Fruit fly (Drosophila melanogaster) whole organism, embryonic: ENCODE data around the gene CG17768.

Source experiments
- C15 ChIP-seq: fragments of 200-800 bp; sonication (Bioruptor generic); IDR thresholded peaks from 3 replicates; pipeline ENCODE4 v1.3.6; 2022; ENCODE audit warnings: missing biosample characterization, missing genetic modification characterization
- CG10565 ChIP-seq: fragments of 200-800 bp; sonication (Bioruptor generic); optimal IDR thresholded peaks from 3 replicates; lab custom pipeline; 2016; ENCODE audit warnings: missing biosample characterization, mild to moderate bottlenecking, missing genetic modification characterization
- CG10654 ChIP-seq: fragments of 200-800 bp; sonication (Bioruptor generic); optimal IDR thresholded peaks from 2 replicates; lab custom pipeline; 2016; ENCODE audit warnings: missing biosample characterization, missing genetic modification characterization
- CG13123 ChIP-seq: fragments of 200-800 bp; sonication (Bioruptor generic); optimal IDR thresholded peaks from 2 replicates; lab custom pipeline; 2016; ENCODE audit warnings: missing biosample characterization, missing genetic modification characterization
- CG15514 ChIP-seq: fragments of 200-800 bp; sonication (Bioruptor generic); optimal IDR thresholded peaks from 3 replicates; lab custom pipeline; 2017; ENCODE audit warnings: missing biosample characterization, missing genetic modification characterization, mild to moderate bottlenecking, moderate library complexity, missing genetic modification reagents
- CG16815 ChIP-seq: fragments of 200-800 bp; sonication (Bioruptor generic); optimal IDR thresholded peaks from 3 replicates; lab custom pipeline; 2017; ENCODE audit warnings: missing biosample characterization, mild to moderate bottlenecking, missing genetic modification characterization
- CG17359 ChIP-seq: fragments of 200-800 bp; sonication (Bioruptor generic); optimal IDR thresholded peaks from 3 replicates; lab custom pipeline; 2018; ENCODE audit warnings: missing biosample characterization, mild to moderate bottlenecking, missing genetic modification characterization, moderate library complexity
- CG17361 ChIP-seq: fragments of 200-800 bp; sonication (Bioruptor generic); IDR thresholded peaks from 3 replicates; pipeline ENCODE4 v1.3.6; 2022; ENCODE audit warnings: missing biosample characterization, missing genetic modification characterization
- CG17385 ChIP-seq: fragments of 200-800 bp; sonication (Bioruptor generic); optimal IDR thresholded peaks from 3 replicates; lab custom pipeline; 2018; ENCODE audit warnings: missing biosample characterization, mild to moderate bottlenecking, missing genetic modification characterization
- CG2678 ChIP-seq: fragments of 200-800 bp; sonication (Bioruptor generic); optimal IDR thresholded peaks from 3 replicates; lab custom pipeline; 2019; ENCODE audit warnings: missing biosample characterization, mild to moderate bottlenecking, missing genetic modification characterization, moderate library complexity
- CG2875 ChIP-seq: fragments of 200-800 bp; sonication (Bioruptor generic); optimal IDR thresholded peaks from 2 replicates; lab custom pipeline; 2017; ENCODE audit warnings: missing biosample characterization, mild to moderate bottlenecking, missing genetic modification characterization, missing genetic modification reagents
- CG30431 ChIP-seq: fragments of 200-800 bp; sonication (Bioruptor generic); optimal IDR thresholded peaks from 2 replicates; lab custom pipeline; 2017; ENCODE audit warnings: missing biosample characterization, missing genetic modification characterization
- CG31365 ChIP-seq: fragments of 200-800 bp; sonication (Bioruptor generic); optimal IDR thresholded peaks from 2 replicates; lab custom pipeline; 2018; ENCODE audit warnings: missing biosample characterization, mild to moderate bottlenecking, missing genetic modification characterization
- CG3163 ChIP-seq: fragments of 200-800 bp; sonication (Bioruptor generic); optimal IDR thresholded peaks from 3 replicates; lab custom pipeline; 2016; ENCODE audit warnings: missing biosample characterization, missing genetic modification characterization
- CG33557 ChIP-seq: fragments of 200-800 bp; sonication (Bioruptor generic); optimal IDR thresholded peaks from 2 replicates; lab custom pipeline; 2019; ENCODE audit warnings: missing biosample characterization, mild to moderate bottlenecking, missing genetic modification characterization, moderate library complexity
- CG3726 ChIP-seq: fragments of 200-800 bp; sonication (Bioruptor generic); IDR thresholded peaks from 3 replicates; pipeline ENCODE4, ENCODE4 v1.3.6; 2022; ENCODE audit warnings: missing biosample characterization, missing genetic modification characterization
- CG6689 ChIP-seq: fragments of 200-800 bp; sonication (Bioruptor generic); IDR thresholded peaks from 2 replicates; pipeline ENCODE4 v1.3.6; 2022; ENCODE audit warnings: missing biosample characterization, missing genetic modification characterization
- CG7372 ChIP-seq: fragments of 200-800 bp; sonication (Bioruptor generic); IDR thresholded peaks from 2 replicates; pipeline ENCODE4 v1.3.6; 2022; ENCODE audit warnings: missing biosample characterization, missing genetic modification characterization
- CG8478 ChIP-seq: fragments of >200 bp; optimal IDR thresholded peaks from 2 replicates; lab custom pipeline; 2018
- CG9609 ChIP-seq: fragments of 200-800 bp; sonication (Bioruptor generic); optimal IDR thresholded peaks from 3 replicates; lab custom pipeline; 2016; ENCODE audit warnings: missing biosample characterization, missing genetic modification characterization
- CG9797 ChIP-seq: fragments of 200-800 bp; sonication (Bioruptor generic); optimal IDR thresholded peaks from 3 replicates; lab custom pipeline; 2018; ENCODE audit warnings: missing biosample characterization, mild to moderate bottlenecking, missing genetic modification characterization
- CoRest ChIP-seq: fragments of 200-800 bp; sonication (Bioruptor generic); optimal IDR thresholded peaks from 3 replicates; lab custom pipeline; 2018; ENCODE audit warnings: missing biosample characterization, mild to moderate bottlenecking, missing genetic modification characterization, moderate library complexity
- Dbx ChIP-seq: fragments of 200-800 bp; sonication (Bioruptor generic); IDR thresholded peaks from 3 replicates; pipeline ENCODE4 v1.3.6; 2022; ENCODE audit warnings: missing biosample characterization, missing genetic modification characterization
- Fer2 ChIP-seq: fragments of 200-800 bp; sonication (Bioruptor generic); optimal IDR thresholded peaks from 2 replicates; lab custom pipeline; 2018; ENCODE audit warnings: missing biosample characterization, mild to moderate bottlenecking, missing genetic modification characterization, moderate library complexity
- Gug ChIP-seq: fragments of 200-800 bp; sonication (Bioruptor generic); IDR thresholded peaks from 4 replicates; pipeline ENCODE4 v1.3.6; 2022; ENCODE audit warnings: missing biosample characterization, missing genetic modification characterization
- H15 ChIP-seq: fragments of 200-800 bp; sonication (Bioruptor generic); IDR thresholded peaks from 3 replicates; pipeline ENCODE4 v1.3.6; 2022; ENCODE audit warnings: missing biosample characterization, missing genetic modification characterization
- HmgZ ChIP-seq: fragments of 200-800 bp; sonication (Bioruptor generic); optimal IDR thresholded peaks from 2 replicates; lab custom pipeline; 2018; ENCODE audit warnings: missing biosample characterization, mild to moderate bottlenecking, missing genetic modification characterization
- Hr78 ChIP-seq, 2 experiments: fragments of 200-800 bp in 1 of 2; fragments of >200 bp in 1 of 2; sonication (Bioruptor generic) in 1 of 2; optimal IDR thresholded peaks; 2 replicates each; lab custom pipeline; 2017 to 2019; ENCODE audit warnings: missing biosample characterization in 2 of 2, missing genetic modification characterization in 2 of 2, mild to moderate bottlenecking in 1 of 2, moderate library complexity in 1 of 2
- Lpt ChIP-seq: fragments of >200 bp; optimal IDR thresholded peaks from 2 replicates; lab custom pipeline; 2018; ENCODE audit warnings: missing biosample characterization, missing genetic modification characterization
- YL-1 ChIP-seq: fragments of 200-800 bp; sonication (Bioruptor generic); optimal IDR thresholded peaks from 3 replicates; lab custom pipeline; 2017; ENCODE audit warnings: missing biosample characterization, mild to moderate bottlenecking, missing genetic modification characterization
- ara ChIP-seq: fragments of 200-800 bp; sonication (Bioruptor generic); IDR thresholded peaks from 2 replicates; pipeline ENCODE4 v1.3.6; 2022; ENCODE audit warnings: missing biosample characterization, missing genetic modification characterization
- az2 ChIP-seq: fragments of 200-800 bp; sonication (Bioruptor generic); optimal IDR thresholded peaks from 3 replicates; lab custom pipeline; 2016; ENCODE audit warnings: missing biosample characterization, missing genetic modification characterization
- chn ChIP-seq: fragments of 200-800 bp; sonication (Bioruptor generic); optimal IDR thresholded peaks from 2 replicates; lab custom pipeline; 2016; ENCODE audit warnings: missing biosample characterization, missing genetic modification characterization
- croc ChIP-seq: fragments of 200-800 bp; sonication (Bioruptor generic); conservative IDR thresholded peaks from 3 replicates; pipeline ENCODE4 v1.3.6; 2022; ENCODE audit warnings: missing biosample characterization, missing genetic modification characterization
- crp ChIP-seq, 2 experiments: fragments of 200-800 bp; sonication (Bioruptor generic); optimal IDR thresholded peaks; 2 replicates in 1 of 2; 3 replicates in 1 of 2; lab custom pipeline; 2017; ENCODE audit warnings: missing biosample characterization in 2 of 2, missing genetic modification characterization in 2 of 2, mild to moderate bottlenecking in 1 of 2, moderate library complexity in 1 of 2
- cwo ChIP-seq: fragments of 200-800 bp; sonication (Bioruptor generic); optimal IDR thresholded peaks from 3 replicates; lab custom pipeline; 2017; ENCODE audit warnings: missing biosample characterization, missing genetic modification characterization, mild to moderate bottlenecking, moderate library complexity, missing genetic modification reagents
- danr ChIP-seq: fragments of 200-800 bp; sonication (Bioruptor generic); IDR thresholded peaks from 2 replicates; pipeline ENCODE4 v1.3.6; 2022; ENCODE audit warnings: missing biosample characterization, missing genetic modification characterization
- dmrt99B ChIP-seq: fragments of 200-800 bp; sonication (Bioruptor generic); optimal IDR thresholded peaks from 2 replicates; lab custom pipeline; 2018; ENCODE audit warnings: missing biosample characterization, mild to moderate bottlenecking, missing genetic modification characterization, moderate library complexity
- dysf ChIP-seq: fragments of 200-800 bp; sonication (Bioruptor generic); IDR thresholded peaks from 3 replicates; pipeline ENCODE4 v1.3.6; 2022; ENCODE audit warnings: missing biosample characterization, missing genetic modification characterization
- emc ChIP-seq: fragments of 200-800 bp; sonication (Bioruptor generic); optimal IDR thresholded peaks from 2 replicates; lab custom pipeline; 2016; ENCODE audit warnings: missing biosample characterization, missing genetic modification characterization
- grau ChIP-seq: fragments of 200-800 bp; optimal IDR thresholded peaks from 3 replicates; lab custom pipeline; 2019; ENCODE audit warnings: missing biosample characterization, mild to moderate bottlenecking, missing genetic modification characterization, moderate library complexity
- gsb-n ChIP-seq: fragments of 200-800 bp; sonication (Bioruptor generic); optimal IDR thresholded peaks from 3 replicates; lab custom pipeline; 2018; ENCODE audit warnings: missing biosample characterization, mild to moderate bottlenecking, missing genetic modification characterization
- her ChIP-seq: fragments of 200-800 bp; sonication (Bioruptor generic); optimal IDR thresholded peaks from 2 replicates; lab custom pipeline; 2016; ENCODE audit warnings: missing biosample characterization, missing genetic modification characterization
- knrl ChIP-seq: fragments of 200-800 bp; sonication (Bioruptor generic); IDR thresholded peaks from 3 replicates; pipeline ENCODE4 v1.3.6; 2022; ENCODE audit warnings: missing biosample characterization, missing genetic modification characterization; ENCODE audit not compliant: partially characterized antibody
- luna ChIP-seq: fragments of 200-800 bp; sonication (Bioruptor generic); optimal IDR thresholded peaks from 2 replicates; lab custom pipeline; 2016; ENCODE audit warnings: missing biosample characterization, missing genetic modification characterization
- org-1 ChIP-seq: fragments of 200-800 bp; sonication (Bioruptor generic); optimal IDR thresholded peaks from 2 replicates; lab custom pipeline; 2017; ENCODE audit warnings: missing biosample characterization, missing genetic modification characterization
- pum ChIP-seq: fragments of 200-800 bp; sonication (Bioruptor generic); optimal IDR thresholded peaks from 2 replicates; lab custom pipeline; 2016; ENCODE audit warnings: missing biosample characterization, missing genetic modification characterization
- row ChIP-seq: fragments of 200-800 bp; sonication (Bioruptor generic); IDR thresholded peaks from 3 replicates; pipeline ENCODE4 v1.3.6; 2022; ENCODE audit warnings: missing biosample characterization, missing genetic modification characterization
- slou ChIP-seq: fragments of 200-800 bp; sonication (Bioruptor generic); optimal IDR thresholded peaks from 3 replicates; lab custom pipeline; 2016; ENCODE audit warnings: missing biosample characterization, missing genetic modification characterization
- ssp ChIP-seq: fragments of 200-800 bp; sonication (Bioruptor generic); IDR thresholded peaks from 2 replicates; pipeline ENCODE4 v1.3.6; 2022; ENCODE audit warnings: missing biosample characterization, missing genetic modification characterization
- unc-4 ChIP-seq: fragments of 200-800 bp; sonication (Bioruptor generic); IDR thresholded peaks from 2 replicates; pipeline ENCODE4 v1.3.6; 2022; ENCODE audit warnings: missing biosample characterization, missing genetic modification characterization; ENCODE audit not compliant: partially characterized antibody
- yki ChIP-seq: fragments of >200 bp; optimal IDR thresholded peaks from 3 replicates; lab custom pipeline; 2018

CG17768 gene

DNA sequence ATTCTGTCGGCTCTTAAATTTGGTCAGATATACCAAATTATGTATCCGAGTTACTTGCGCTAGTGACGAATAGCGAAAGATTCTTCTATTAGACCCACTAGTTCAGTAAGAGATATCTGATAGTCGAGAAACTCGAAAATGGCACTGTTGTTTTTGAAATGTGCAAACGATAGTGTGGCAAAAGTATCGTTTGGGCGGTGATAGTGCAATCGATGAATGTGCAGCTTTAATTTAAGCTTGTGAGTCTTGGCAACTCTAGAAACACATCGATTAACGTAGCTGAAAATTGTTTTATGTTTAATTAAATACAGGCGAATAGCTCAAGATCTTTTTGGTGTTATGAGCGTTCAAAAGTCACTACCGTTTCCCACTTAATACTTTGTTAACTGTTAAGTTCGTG, 32.3 kb upstream of the CG17768 start, which contains the start of gene STUB1 (continued):
- peak; percentile 57; the same call in 1 of the 4 replicates for TF ChIP-seq Gug (GFP tag; lab: Robert Waterston, UW)
- no peak for TF ChIP-seq CG13123 (GFP tag; lab: Kevin White, UChicago)
- TF ChIP-seq CG8478 (lab: Kevin White, UChicago) = no peak
- no peak for TF ChIP-seq az2 (GFP tag; lab: Kevin White, UChicago)
- no peak for TF ChIP-seq danr (GFP tag; lab: Robert Waterston, UW)
- TF ChIP-seq CG30431 (GFP tag; lab: Kevin White, UChicago) = no peak
- peak; percentile 97 for TF ChIP-seq knrl
- no peak for TF ChIP-seq CG17361 (GFP tag; lab: Robert Waterston, UW)
- TF ChIP-seq CG3726 (GFP tag; lab: Robert Waterston, UW) = no peak
- TF ChIP-seq CG6689 (GFP tag; lab: Robert Waterston, UW) = no peak
- no peak for TF ChIP-seq slou (GFP tag; lab: Kevin White, UChicago)
- TF ChIP-seq CG3163 (GFP tag; lab: Kevin White, UChicago) = no peak
- no peak for TF ChIP-seq CG33557
- peak; percentile 28 for TF ChIP-seq CoRest (tag; lab: Kevin White, UChicago)
- TF ChIP-seq grau (tag; lab: Kevin White, UChicago) = no peak
- no peak for TF ChIP-seq CG17359 (tag; lab: Kevin White, UChicago)
- no peak for TF ChIP-seq CG17385
- TF ChIP-seq ssp (GFP tag; lab: Robert Waterston, UW) = 0 out of 2 replicates have a peak, but pooled peaks have one; percentile 18
- TF ChIP-seq CG9797 (GFP tag; lab: Kevin White, UChicago) = no peak
- TF ChIP-seq emc (GFP tag; lab: Kevin White, UChicago) = no peak
- peak; percentile 77 for TF ChIP-seq row (GFP tag; lab: Robert Waterston, UW)
- TF ChIP-seq CG7372 = no peak
- no peak for TF ChIP-seq CG9609 (GFP tag; lab: Kevin White, UChicago)
- TF ChIP-seq CG2875 (GFP tag; lab: Kevin White, UChicago) = no peak
- no peak for TF ChIP-seq croc (GFP tag; lab: Robert Waterston, UW)
- no peak for TF ChIP-seq dysf (GFP tag; lab: Robert Waterston, UW)
- no peak for TF ChIP-seq gsb-n (tag; lab: Kevin White, UChicago)
- no peak for TF ChIP-seq Fer2
- TF ChIP-seq yki (lab: Kevin White, UChicago) = no peak
- no peak for TF ChIP-seq CG10565 (GFP tag; lab: Kevin White, UChicago)
- TF ChIP-seq org-1 (GFP tag; lab: Kevin White, UChicago) = no peak
- no peak for TF ChIP-seq C15 (GFP tag; lab: Robert Waterston, UW)
- TF ChIP-seq chn (GFP tag; lab: Kevin White, UChicago) = peak; percentile 15
- TF ChIP-seq CG10654 (GFP tag; lab: Kevin White, UChicago) = no peak
- peak; percentile 77 for TF ChIP-seq HmgZ (tag; lab: Kevin White, UChicago)
- TF ChIP-seq CG15514 (GFP tag; lab: Kevin White, UChicago) = peak; percentile 67
- TF ChIP-seq CG2678 (tag; lab: Kevin White, UChicago) = no peak
- peak; percentile 96 for TF ChIP-seq unc-4 (GFP tag; lab: Robert Waterston, UW)
- no peak for TF ChIP-seq ara (GFP tag; lab: Robert Waterston, UW)
- TF ChIP-seq CG31365 (tag; lab: Kevin White, UChicago) = no peak
- TF ChIP-seq Dbx (GFP tag; lab: Robert Waterston, UW) = no peak; the same call in 2 of the 3 replicates
- peak; percentile 3 for TF ChIP-seq luna
- peak; percentile 8 for TF ChIP-seq pum (GFP tag; lab: Kevin White, UChicago)
- no peak for TF ChIP-seq Lpt
- TF ChIP-seq Hr78 (GFP tag; optimal IDR thresholded peaks at IDR 0.05; lab: Kevin White, UChicago) = no peak
- TF ChIP-seq her (GFP tag; lab: Kevin White, UChicago) = peak; percentile 36
- no peak for TF ChIP-seq H15 (GFP tag; lab: Robert Waterston, UW)
- TF ChIP-seq cwo (GFP tag; lab: Kevin White, UChicago) = no peak
- TF ChIP-seq YL-1 (GFP tag; lab: Kevin White, UChicago) = peak; percentile 43
- no peak for TF ChIP-seq dmrt99B
- TF ChIP-seq CG16815 = no peak
- TF ChIP-seq crp (GFP tag; optimal IDR thresholded peaks at IDR 0.05; lab: Kevin White, UChicago) = no peak
